Worm (Caenorhabditis elegans) whole organism, early embryonic: ENCODE measurements around the gene W04B5.3.

Source experiments
- B0310.2 ChIP-seq: sonication (generic microtip); optimal IDR thresholded peaks from 2 replicates; lab custom pipeline; 2016; ENCODE audit warnings: mild to moderate bottlenecking, missing genetic modification characterization, missing compliant biosample characterization
- ama-1 ChIP-seq: fragments of 150-350 bp; optimal IDR thresholded peaks from 2 replicates; lab custom pipeline; 2014
- ceh-13 ChIP-seq: fragments of 200-800 bp; sonication (Bioruptor generic); optimal IDR thresholded peaks from 2 replicates; lab custom pipeline; 2018; ENCODE audit warnings: mild to moderate bottlenecking, missing genetic modification characterization, missing compliant biosample characterization
- hmg-4 ChIP-seq: fragments of 200-800 bp; sonication (Bioruptor generic); optimal IDR thresholded peaks from 2 replicates; lab custom pipeline; 2018; ENCODE audit warnings: mild to moderate bottlenecking, missing genetic modification characterization, missing compliant biosample characterization
- pes-1 ChIP-seq: fragments of 200-800 bp; sonication (Bioruptor generic); IDR thresholded peaks from 2 replicates; pipeline ENCODE4 v1.3.6; 2022; ENCODE audit warnings: missing genetic modification reagents, missing genetic modification characterization, missing compliant biosample characterization
- tbx-11 ChIP-seq: fragments of 200-800 bp; sonication (Bioruptor generic); IDR thresholded peaks from 2 replicates; pipeline ENCODE4 v1.3.6; 2022; ENCODE audit warnings: missing genetic modification characterization, missing compliant biosample characterization
- tra-4 ChIP-seq: sonication (generic microtip); optimal IDR thresholded peaks from 2 replicates; lab custom pipeline; 2017; ENCODE audit warnings: missing genetic modification characterization, missing compliant biosample characterization

ce11 chrIII:2438543-2438942 lies 20.2 kb downstream of the W04B5.3 start, which contains the start of gene E02H9.13:
- no peak for TF ChIP-seq B0310.2
- TF ChIP-seq ama-1 (lab: Kevin White, UChicago), result no peak
- no peak for TF ChIP-seq hmg-4
- no peak for TF ChIP-seq pes-1 (GFP tag; lab: Robert Waterston, UW)
- TF ChIP-seq tra-4 (tag; lab: Kevin White, UChicago), result no peak
- TF ChIP-seq tbx-11 (GFP tag; lab: Robert Waterston, UW), result no peak
- no peak for TF ChIP-seq ceh-13 (GFP tag; lab: Kevin White, UChicago)
